Worm (Caenorhabditis elegans) whole organism, early embryonic: ENCODE data around the gene ptp-3.

Experiments used
- B0310.2 ChIP-seq: sonication (generic microtip); optimal IDR thresholded peaks from 2 replicates; lab custom pipeline; 2016; ENCODE audit warnings: mild to moderate bottlenecking, missing genetic modification characterization, missing compliant biosample characterization
- F13C5.2 ChIP-seq: sonication (generic microtip); optimal IDR thresholded peaks from 2 replicates; lab custom pipeline; 2017; ENCODE audit warnings: mild to moderate bottlenecking, missing genetic modification characterization, inconsistent platforms, missing compliant biosample characterization
- aly-1 ChIP-seq: sonication (generic microtip); optimal IDR thresholded peaks from 2 replicates; lab custom pipeline; 2016; ENCODE audit warnings: missing genetic modification characterization, missing compliant biosample characterization
- ama-1 ChIP-seq: fragments of 150-350 bp; optimal IDR thresholded peaks from 2 replicates; lab custom pipeline; 2014
- ceh-13 ChIP-seq: fragments of 200-800 bp; sonication (Bioruptor generic); optimal IDR thresholded peaks from 2 replicates; lab custom pipeline; 2018; ENCODE audit warnings: mild to moderate bottlenecking, missing genetic modification characterization, missing compliant biosample characterization
- ceh-36 ChIP-seq: sonication (generic microtip); optimal IDR thresholded peaks from 2 replicates; lab custom pipeline; 2016; ENCODE audit warnings: missing genetic modification characterization, inconsistent platforms, missing compliant biosample characterization
- ets-7 ChIP-seq: sonication (generic microtip); optimal IDR thresholded peaks from 2 replicates; lab custom pipeline; 2016; ENCODE audit warnings: missing genotype, missing genetic modification characterization, missing compliant biosample characterization
- flt-1 ChIP-seq: fragments of 200-800 bp; sonication (Bioruptor generic); IDR thresholded peaks from 2 replicates; pipeline ENCODE4 v1.3.6; 2022; ENCODE audit warnings: missing genetic modification characterization, missing compliant biosample characterization
- hmbx-1 ChIP-seq: sonication (generic microtip); optimal IDR thresholded peaks from 2 replicates; lab custom pipeline; 2016; ENCODE audit warnings: mild to moderate bottlenecking, missing genetic modification characterization, missing compliant biosample characterization
- hmg-4 ChIP-seq: fragments of 200-800 bp; sonication (Bioruptor generic); optimal IDR thresholded peaks from 2 replicates; lab custom pipeline; 2018; ENCODE audit warnings: mild to moderate bottlenecking, missing genetic modification characterization, missing compliant biosample characterization
- hnd-1 ChIP-seq: sonication (generic microtip); optimal IDR thresholded peaks from 2 replicates; lab custom pipeline; 2016; ENCODE audit warnings: missing genetic modification characterization, missing compliant biosample characterization
- pes-1 ChIP-seq: fragments of 200-800 bp; sonication (Bioruptor generic); IDR thresholded peaks from 2 replicates; pipeline ENCODE4 v1.3.6; 2022; ENCODE audit warnings: missing genetic modification reagents, missing genetic modification characterization, missing compliant biosample characterization
- scrt-1 ChIP-seq: fragments of 200-800 bp; sonication (Bioruptor generic); IDR thresholded peaks from 2 replicates; pipeline ENCODE4 v1.3.6; 2022; ENCODE audit warnings: missing genetic modification characterization, missing compliant biosample characterization
- sea-1 ChIP-seq: fragments of 200-800 bp; sonication (Bioruptor generic); conservative IDR thresholded peaks from 2 replicates; pipeline ENCODE4 v1.3.6; 2022; ENCODE audit warnings: missing genetic modification characterization, missing compliant biosample characterization
- tbx-11 ChIP-seq: fragments of 200-800 bp; sonication (Bioruptor generic); IDR thresholded peaks from 2 replicates; pipeline ENCODE4 v1.3.6; 2022; ENCODE audit warnings: missing genetic modification characterization, missing compliant biosample characterization
- tbx-37 ChIP-seq: fragments of 200-800 bp; sonication (Bioruptor generic); conservative IDR thresholded peaks from 2 replicates; pipeline ENCODE4 v1.3.6; 2022; ENCODE audit warnings: missing genetic modification reagents, missing genetic modification characterization, missing compliant biosample characterization
- tra-4 ChIP-seq: sonication (generic microtip); optimal IDR thresholded peaks from 2 replicates; lab custom pipeline; 2017; ENCODE audit warnings: missing genetic modification characterization, missing compliant biosample characterization

The ptp-3 gene

DNA sequence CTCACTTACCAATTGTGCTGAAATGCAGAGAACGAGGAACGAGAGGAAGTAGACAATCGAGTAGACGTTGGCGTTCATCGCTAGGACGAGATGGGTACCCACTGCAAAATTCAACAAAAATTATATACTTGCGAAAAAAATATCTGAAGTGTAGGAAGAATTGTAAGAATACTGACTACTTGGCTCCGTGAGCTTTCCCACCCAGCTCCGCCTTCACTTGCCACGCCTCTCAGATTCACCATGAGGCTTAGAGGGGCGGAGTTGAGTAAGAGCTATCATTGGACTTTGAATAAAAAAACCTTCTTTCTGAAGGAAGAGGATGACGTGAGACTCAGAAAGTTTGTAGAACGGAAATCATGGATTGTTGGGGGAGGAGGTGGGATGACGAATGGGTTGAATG lies 55.0 kb downstream of the ptp-3 start, which contains the start of gene nlp-18:
nlp-18 (minus strand) TSS at position 101 of the 400 bp plus-strand sequence.
- TF ChIP-seq tra-4 (tag; lab: Kevin White, UChicago), result no peak
- TF ChIP-seq ceh-13 (GFP tag; lab: Kevin White, UChicago), result no peak
- TF ChIP-seq B0310.2, result no peak
- TF ChIP-seq F13C5.2 (tag; lab: Kevin White, UChicago), result no peak
- no peak for TF ChIP-seq tbx-37 (GFP tag; lab: Robert Waterston, UW)
- no peak for TF ChIP-seq ama-1 (lab: Kevin White, UChicago)
- TF ChIP-seq aly-1 (tag; lab: Kevin White, UChicago), result no peak
- TF ChIP-seq scrt-1, result no peak
- TF ChIP-seq tbx-11, result no peak
- TF ChIP-seq ets-7 (tag; lab: Kevin White, UChicago), result no peak
- no peak for TF ChIP-seq hmg-4 (GFP tag; lab: Kevin White, UChicago)
- no peak for TF ChIP-seq hmbx-1
- TF ChIP-seq sea-1, result no peak
- no peak for TF ChIP-seq ceh-36 (tag; lab: Kevin White, UChicago)

DNA sequence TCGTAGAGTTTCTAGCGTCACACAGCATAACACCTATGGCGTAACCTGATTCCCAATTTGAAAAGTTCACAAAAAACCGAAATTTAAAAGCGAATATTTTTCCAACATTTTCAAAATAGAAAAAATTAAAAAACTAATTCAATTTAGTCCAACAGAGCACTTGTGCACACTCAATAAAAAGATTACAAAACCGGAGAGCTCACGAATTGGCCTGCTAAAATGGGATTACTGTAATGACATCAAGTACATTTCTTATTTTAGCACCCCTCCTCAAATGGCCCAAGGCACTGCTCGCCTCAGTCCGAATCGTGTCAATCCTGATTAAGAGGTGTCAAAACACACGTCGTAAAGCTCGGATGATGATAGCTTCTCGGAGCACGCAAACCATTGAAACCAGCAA lies 57.5 kb downstream of the ptp-3 start:
- TF ChIP-seq ceh-36 (tag; lab: Kevin White, UChicago), result no peak

- TF ChIP-seq pes-1 (GFP tag; lab: Robert Waterston, UW), result no peak
- TF ChIP-seq scrt-1, result no peak
- no peak for TF ChIP-seq ceh-13 (GFP tag; lab: Kevin White, UChicago)
- no peak for TF ChIP-seq ceh-36 (tag; lab: Kevin White, UChicago)
- no peak for TF ChIP-seq hmg-4 (GFP tag; lab: Kevin White, UChicago)
- no peak for TF ChIP-seq tbx-11
- TF ChIP-seq B0310.2, result no peak
- TF ChIP-seq tbx-37 (GFP tag; lab: Robert Waterston, UW), result no peak
- TF ChIP-seq F13C5.2 (tag; lab: Kevin White, UChicago), result no peak
- no peak for TF ChIP-seq sea-1
- TF ChIP-seq ama-1 (lab: Kevin White, UChicago), result no peak
- TF ChIP-seq aly-1 (tag; lab: Kevin White, UChicago), result no peak
- TF ChIP-seq hnd-1 (tag; lab: Kevin White, UChicago), result no peak
- TF ChIP-seq ets-7 (tag; lab: Kevin White, UChicago), result no peak
- TF ChIP-seq tra-4 (tag; lab: Kevin White, UChicago), result no peak
- no peak for TF ChIP-seq hmbx-1
- no peak for TF ChIP-seq flt-1 (GFP tag; lab: Robert Waterston, UW)
Measured at ce11 chrII:11035774-11036173, 60.4 kb downstream of the ptp-3 start, which contains the start of gene srlf-15. srlf-15 (plus strand) TSS chrII:11036074.

DNA sequence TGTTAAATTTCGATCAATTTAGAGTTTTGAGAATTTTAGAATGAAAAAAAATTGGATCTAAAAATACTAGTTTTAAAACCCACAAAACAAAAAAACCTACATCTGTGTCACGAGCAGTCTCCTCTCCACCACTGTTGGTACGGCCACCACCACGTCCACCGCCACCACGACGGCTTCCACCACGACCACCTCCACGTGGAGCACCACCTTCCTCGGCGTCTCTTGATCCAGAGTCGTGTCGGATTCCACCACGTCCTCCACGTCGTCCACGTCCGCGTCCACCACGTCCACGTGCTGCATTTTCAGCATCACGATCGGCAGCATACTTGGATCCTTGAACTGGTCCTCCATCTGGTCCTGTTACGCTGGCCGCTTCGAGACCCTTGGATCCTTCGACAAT lies 64.8 kb downstream of the ptp-3 start:
- TF ChIP-seq ets-7 (tag; lab: Kevin White, UChicago), result no peak
- TF ChIP-seq hmg-4 (GFP tag; lab: Kevin White, UChicago), result no peak
- TF ChIP-seq tbx-11, result no peak
- TF ChIP-seq ceh-13 (GFP tag; lab: Kevin White, UChicago), result no peak
- TF ChIP-seq B0310.2, result no peak
- TF ChIP-seq scrt-1, result 0 out of 2 replicates have a peak, but pooled peaks have one; percentile 37

DNA sequence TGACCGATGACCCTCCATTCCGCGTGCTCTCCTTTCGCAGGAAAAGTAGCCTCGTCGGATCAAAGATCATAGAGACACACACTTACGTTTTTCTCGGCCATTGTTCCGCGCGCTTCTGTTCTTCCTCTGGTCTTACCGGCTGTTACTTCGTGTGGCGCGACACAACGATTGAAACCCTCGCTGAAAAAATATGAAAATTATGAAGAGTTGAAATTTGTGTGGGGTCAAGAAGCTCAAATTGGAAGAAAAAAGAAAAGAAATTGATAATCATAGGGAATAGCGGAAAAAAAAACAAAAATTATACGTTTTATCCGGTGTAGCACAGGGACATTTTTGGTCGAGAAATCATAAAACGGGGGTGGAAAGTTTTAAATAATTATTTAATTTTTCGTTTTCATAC lies 65.7 kb downstream of the ptp-3 start, which contains the start of gene cey-1:
cey-1 (minus strand) TSS at position 180 of the 400 bp plus-strand sequence.
- TF ChIP-seq tbx-11 (no peak), ceh-36 (tag; lab: Kevin White, UChicago) (no peak), tbx-37 (GFP tag; lab: Robert Waterston, UW) (no peak)

ce11 chrII:11041846-11042262 lies 66.5 kb downstream of the ptp-3 start:
- peak; percentile 37 for TF ChIP-seq hmg-4 (GFP tag; lab: Kevin White, UChicago)
- no peak for TF ChIP-seq ceh-13 (GFP tag; lab: Kevin White, UChicago)
- TF ChIP-seq ama-1 (lab: Kevin White, UChicago), result peak; percentile 20
- no peak for TF ChIP-seq ceh-36 (tag; lab: Kevin White, UChicago)
- TF ChIP-seq tra-4 (tag; lab: Kevin White, UChicago), result no peak
- TF ChIP-seq B0310.2, result no peak
- TF ChIP-seq pes-1 (GFP tag; lab: Robert Waterston, UW), result no peak
- TF ChIP-seq scrt-1, result no peak
- TF ChIP-seq F13C5.2 (tag; lab: Kevin White, UChicago), result peak; percentile 10

ce11 chrII:11042878-11043331 lies 67.6 kb downstream of the ptp-3 start:
- TF ChIP-seq flt-1 (GFP tag; lab: Robert Waterston, UW) (no peak), tbx-11 (no peak), pes-1 (GFP tag; lab: Robert Waterston, UW) (0 out of 2 replicates have a peak, but pooled peaks have one; percentile 45), F13C5.2 (tag; lab: Kevin White, UChicago) (peak; percentile 57), B0310.2 (peak; percentile 55), tbx-37 (GFP tag; lab: Robert Waterston, UW) (0 out of 2 replicates have a peak, but pooled peaks have one; percentile 20), ceh-36 (tag; lab: Kevin White, UChicago) (peak; percentile 32), hnd-1 (tag; lab: Kevin White, UChicago) (no peak), hmg-4 (GFP tag; lab: Kevin White, UChicago) (peak; percentile 94), aly-1 (tag; lab: Kevin White, UChicago) (peak; percentile 79), scrt-1 (no peak), ets-7 (tag; lab: Kevin White, UChicago) (peak; percentile 5)

DNA sequence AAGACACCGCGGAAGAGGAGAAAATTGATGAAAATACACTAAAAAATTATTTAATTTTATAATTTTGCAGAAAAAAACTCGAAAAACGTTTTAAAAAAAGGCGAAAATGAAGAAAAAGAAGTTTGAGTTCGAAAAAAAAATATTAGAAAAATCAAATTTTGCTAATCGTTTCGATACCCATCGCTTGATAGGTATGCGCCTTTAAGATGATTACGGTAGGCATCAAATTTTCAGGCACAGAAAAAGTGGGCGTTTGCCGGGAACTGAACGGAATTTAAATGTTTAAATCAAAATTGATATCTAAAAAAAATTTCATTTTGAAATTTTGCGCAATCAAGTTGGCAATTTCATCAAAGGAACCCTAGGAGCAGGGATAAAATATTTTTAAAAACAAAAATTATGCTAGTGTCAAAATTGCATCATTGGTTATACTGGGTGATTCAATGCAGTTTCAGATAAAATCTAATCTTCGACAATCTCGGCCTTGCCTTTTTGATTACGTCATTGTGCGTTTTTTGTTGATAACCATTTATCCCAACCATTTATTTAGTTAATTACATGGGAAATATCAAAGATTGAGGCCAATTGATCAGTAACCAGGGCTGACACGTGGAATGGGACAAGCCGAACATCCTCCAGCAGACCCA lies 68.3 kb downstream of the ptp-3 start:
- no peak for TF ChIP-seq ama-1 (lab: Kevin White, UChicago)
